Comparison of ENCODE assay signal across 1 fruit fly cellular context in the genomic region with DNA sequence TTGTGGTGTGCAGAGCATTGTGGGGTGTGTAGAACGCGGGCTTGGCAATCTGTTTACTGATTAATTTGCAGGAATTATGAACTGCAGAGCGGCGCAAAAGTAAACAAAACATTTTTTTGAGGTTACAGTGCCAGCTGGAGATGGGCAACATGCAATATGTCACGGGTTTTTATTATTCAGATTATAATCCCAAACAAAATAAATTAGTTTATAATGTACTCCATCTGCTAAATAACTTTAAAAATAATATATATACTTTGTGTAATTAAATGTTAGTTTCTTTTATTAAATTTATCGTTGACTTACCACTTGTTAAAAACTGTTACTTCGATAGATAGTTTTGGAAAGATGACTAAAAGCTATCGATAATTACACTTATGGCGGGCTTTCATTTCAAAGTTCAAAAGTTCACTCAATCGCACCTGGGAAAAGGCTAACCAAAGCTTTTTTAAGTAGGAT.
TF ChIP-seq lines count a peak whose summit lies in the region.

A gene (minus strand): TSS at position 332 of the 459 bp plus-strand sequence.

TF ChIP-seq in whole organism, embryonic, 481 proteins besides CTCF, POLR2A, EP300 and RAD21 (continued from another document):
- TF ChIP-seq ci (GFP tag; IDR thresholded peaks at IDR 0.05; lab: Robert Waterston, UW), result peak; percentile 31; the same call in 1 of the 3 replicates
- TF ChIP-seq CG32767 (GFP tag; IDR thresholded peaks at IDR 0.05; lab: Robert Waterston, UW), result 0 out of 2 replicates have a peak, but pooled peaks have one; percentile 17
- TF ChIP-seq CG8290 (GFP tag; optimal IDR thresholded peaks at IDR 0.05; lab: Kevin White, UChicago), result peak; percentile 0
- TF ChIP-seq CG8290 (tag; optimal IDR thresholded peaks at IDR 0.05; lab: Kevin White, UChicago), result no peak
- TF ChIP-seq gem (tag; optimal IDR thresholded peaks at IDR 0.05; lab: Kevin White, UChicago), result peak; percentile 67
- TF ChIP-seq CG7372 (GFP tag; IDR thresholded peaks at IDR 0.05; lab: Robert Waterston, UW), result peak; percentile 30; the same call in 1 of the 2 replicates
- no peak for TF ChIP-seq zen (tag; optimal IDR thresholded peaks at IDR 0.05; lab: Kevin White, UChicago)
- TF ChIP-seq HmgZ (tag; optimal IDR thresholded peaks at IDR 0.05; lab: Kevin White, UChicago), result peak; percentile 49
- peak; percentile 21 for TF ChIP-seq CG18764 (GFP tag; optimal IDR thresholded peaks at IDR 0.05; lab: Kevin White, UChicago)
- peak; percentile 34 for TF ChIP-seq Xbp1 (GFP tag; optimal IDR thresholded peaks at IDR 0.05; lab: Kevin White, UChicago)
- 0 out of 3 replicates have a peak, but pooled peaks have one; percentile 27 for TF ChIP-seq CG11456 (GFP tag; IDR thresholded peaks at IDR 0.05; lab: Robert Waterston, UW)
- TF ChIP-seq ase (GFP tag; IDR thresholded peaks at IDR 0.05; lab: Robert Waterston, UW), result 0 out of 3 replicates have a peak, but pooled peaks have one; percentile 24
- TF ChIP-seq esg (GFP tag; conservative IDR thresholded peaks at IDR 0.05; lab: Robert Waterston, UW), result peak; percentile 21; the same call in 1 of the 2 replicates
- TF ChIP-seq CG18599 (GFP tag; optimal IDR thresholded peaks at IDR 0.05; lab: Kevin White, UChicago), result peak; percentile 47
- TF ChIP-seq CG13624 (GFP tag; optimal IDR thresholded peaks at IDR 0.05; lab: Kevin White, UChicago), result peak; percentile 8
- TF ChIP-seq prd (optimal IDR thresholded peaks at IDR 0.05; lab: Kevin White, UChicago), result no peak
- 0 out of 3 replicates have a peak, but pooled peaks have one; percentile 33 for TF ChIP-seq prd (GFP tag; IDR thresholded peaks at IDR 0.05; lab: Robert Waterston, UW)
- TF ChIP-seq Blimp-1 (GFP tag; optimal IDR thresholded peaks at IDR 0.05; lab: Kevin White, UChicago), result no peak
- peak; percentile 70 for TF ChIP-seq CG13424 (tag; optimal IDR thresholded peaks at IDR 0.05; lab: Kevin White, UChicago)
- peak; percentile 65 for TF ChIP-seq CG12391 (tag; optimal IDR thresholded peaks at IDR 0.05; lab: Kevin White, UChicago)
- TF ChIP-seq CG17829 (tag; optimal IDR thresholded peaks at IDR 0.05; lab: Kevin White, UChicago), result peak; percentile 21
- TF ChIP-seq croc (GFP tag; conservative IDR thresholded peaks at IDR 0.05; lab: Robert Waterston, UW), result no peak
- TF ChIP-seq CG2120 (GFP tag; optimal IDR thresholded peaks at IDR 0.05; lab: Kevin White, UChicago), result peak; percentile 66
- TF ChIP-seq Scr (GFP tag; IDR thresholded peaks at IDR 0.05; lab: Robert Waterston, UW; ENCODE audit: partially characterized antibody), result peak; percentile 68
- TF ChIP-seq sna (GFP tag; IDR thresholded peaks at IDR 0.05; lab: Robert Waterston, UW; ENCODE audit: partially characterized antibody), result peak; percentile 77
- peak; percentile 80 for TF ChIP-seq Dll (GFP tag; IDR thresholded peaks at IDR 0.05; lab: Robert Waterston, UW; ENCODE audit: partially characterized antibody)
- TF ChIP-seq tin (GFP tag; optimal IDR thresholded peaks at IDR 0.05; lab: Kevin White, UChicago), result peak; percentile 41
- no peak for TF ChIP-seq D19A (tag; optimal IDR thresholded peaks at IDR 0.05; lab: Kevin White, UChicago)
- TF ChIP-seq CG34376 (GFP tag; optimal IDR thresholded peaks at IDR 0.05; lab: Kevin White, UChicago), result peak; percentile 10
- TF ChIP-seq CG31365 (tag; optimal IDR thresholded peaks at IDR 0.05; lab: Kevin White, UChicago), result no peak
- no peak for TF ChIP-seq ac (GFP tag; optimal IDR thresholded peaks at IDR 0.05; lab: Kevin White, UChicago)
- peak; percentile 6 for TF ChIP-seq CrebB (tag; optimal IDR thresholded peaks at IDR 0.05; lab: Kevin White, UChicago)
- peak; percentile 28 for TF ChIP-seq CG17385 (GFP tag; optimal IDR thresholded peaks at IDR 0.05; lab: Kevin White, UChicago)
- peak; percentile 91 for TF ChIP-seq CG2116 (GFP tag; optimal IDR thresholded peaks at IDR 0.05; lab: Kevin White, UChicago)
